Fruit fly (Drosophila melanogaster) whole organism, embryonic: ENCODE data around the gene CG15543.

Experiments used
- Adf1 ChIP-seq: fragments of 200-800 bp; sonication (Bioruptor generic); IDR thresholded peaks from 2 replicates; pipeline ENCODE4 v1.3.6; 2022; ENCODE audit warnings: missing biosample characterization, missing genetic modification characterization
- Aef1 ChIP-seq: fragments of 200-800 bp; sonication (Bioruptor generic); IDR thresholded peaks from 3 replicates; pipeline ENCODE4 v1.3.6; 2022; ENCODE audit warnings: missing biosample characterization, missing genetic modification characterization
- B-H1 ChIP-seq: fragments of 200-800 bp; sonication (Bioruptor generic); IDR thresholded peaks from 3 replicates; pipeline ENCODE4 v1.3.6; 2022; ENCODE audit warnings: missing biosample characterization, missing genetic modification characterization
- CG10267 ChIP-seq: fragments of 200-800 bp; sonication (Bioruptor generic); optimal IDR thresholded peaks from 2 replicates; lab custom pipeline; 2018; ENCODE audit warnings: missing biosample characterization, mild to moderate bottlenecking, missing genetic modification characterization, moderate library complexity
- CG10274 ChIP-seq: fragments of 200-800 bp; sonication (Bioruptor generic); optimal IDR thresholded peaks from 3 replicates; lab custom pipeline; 2017; ENCODE audit warnings: missing biosample characterization, mild to moderate bottlenecking, missing genetic modification characterization
- CG12219 ChIP-seq: fragments of 200-800 bp; sonication (Bioruptor generic); optimal IDR thresholded peaks from 3 replicates; lab custom pipeline; 2018; ENCODE audit warnings: missing biosample characterization, mild to moderate bottlenecking, missing genetic modification characterization
- CG1233 ChIP-seq: fragments of 200-800 bp; sonication (Bioruptor generic); optimal IDR thresholded peaks from 4 replicates; lab custom pipeline; 2018; ENCODE audit warnings: missing biosample characterization, mild to moderate bottlenecking, missing genetic modification characterization
- CG13624 ChIP-seq: fragments of 200-800 bp; sonication (Bioruptor generic); optimal IDR thresholded peaks from 2 replicates; lab custom pipeline; 2016; ENCODE audit warnings: missing biosample characterization, missing genetic modification characterization
- CG17612 ChIP-seq: fragments of 200-800 bp; sonication (Bioruptor generic); IDR thresholded peaks from 2 replicates; pipeline ENCODE4 v1.3.6; 2022; ENCODE audit warnings: missing biosample characterization, missing genetic modification characterization
- CG3065 ChIP-seq: fragments of 200-800 bp; sonication (Bioruptor generic); optimal IDR thresholded peaks from 2 replicates; lab custom pipeline; 2016; ENCODE audit warnings: missing biosample characterization, missing genetic modification characterization
- CG34224 ChIP-seq: fragments of 200-800 bp; sonication (Bioruptor generic); IDR thresholded peaks from 3 replicates; pipeline ENCODE4 v1.3.6; 2022; ENCODE audit warnings: missing biosample characterization, missing genetic modification characterization; ENCODE audit not compliant: partially characterized antibody
- CG34376 ChIP-seq: fragments of 200-800 bp; sonication (Bioruptor generic); optimal IDR thresholded peaks from 2 replicates; lab custom pipeline; 2018; ENCODE audit warnings: missing biosample characterization, mild to moderate bottlenecking, missing genetic modification characterization
- CG3726 ChIP-seq: fragments of 200-800 bp; sonication (Bioruptor generic); IDR thresholded peaks from 3 replicates; pipeline ENCODE4, ENCODE4 v1.3.6; 2022; ENCODE audit warnings: missing biosample characterization, missing genetic modification characterization
- CG42726 ChIP-seq: fragments of 200-800 bp; sonication (Bioruptor generic); IDR thresholded peaks from 2 replicates; pipeline ENCODE4 v1.3.6; 2022; ENCODE audit warnings: missing biosample characterization, missing genetic modification characterization; ENCODE audit not compliant: partially characterized antibody
- CG6854 ChIP-seq: fragments of 200-800 bp; sonication (Bioruptor generic); optimal IDR thresholded peaks from 3 replicates; lab custom pipeline; 2017; ENCODE audit warnings: missing biosample characterization, mild to moderate bottlenecking, missing genetic modification characterization
- CG8944 ChIP-seq: fragments of 200-800 bp; sonication (Bioruptor generic); optimal IDR thresholded peaks from 3 replicates; lab custom pipeline; 2016; ENCODE audit warnings: missing biosample characterization, missing genetic modification characterization
- CG9932 ChIP-seq: fragments of 200-800 bp; sonication (Bioruptor generic); IDR thresholded peaks from 2 replicates; pipeline ENCODE4 v1.3.6; 2022; ENCODE audit warnings: missing biosample characterization, missing genetic modification characterization
- Dad ChIP-seq: fragments of 200-800 bp; sonication (Bioruptor generic); optimal IDR thresholded peaks from 3 replicates; lab custom pipeline; 2016; ENCODE audit warnings: missing biosample characterization, missing genetic modification characterization
- Eip74EF ChIP-seq, 2 experiments: fragments of 200-800 bp in 1 of 2; fragments of >200 bp in 1 of 2; sonication (Bioruptor generic) in 1 of 2; optimal IDR thresholded peaks; 2 replicates each; lab custom pipeline; 2017 to 2019; ENCODE audit warnings: missing biosample characterization in 2 of 2, missing genetic modification characterization in 2 of 2, mild to moderate bottlenecking in 1 of 2, moderate library complexity in 1 of 2
- Fer3 ChIP-seq: fragments of 200-800 bp; sonication (Bioruptor generic); optimal IDR thresholded peaks from 2 replicates; lab custom pipeline; 2018; ENCODE audit warnings: missing biosample characterization, mild to moderate bottlenecking, missing genetic modification characterization, moderate library complexity
- H15 ChIP-seq: fragments of 200-800 bp; sonication (Bioruptor generic); IDR thresholded peaks from 3 replicates; pipeline ENCODE4 v1.3.6; 2022; ENCODE audit warnings: missing biosample characterization, missing genetic modification characterization
- Jarid2 ChIP-seq: fragments of 200-800 bp; sonication (Bioruptor generic); optimal IDR thresholded peaks from 3 replicates; lab custom pipeline; 2017; ENCODE audit warnings: mild to moderate bottlenecking, missing biosample characterization, missing genetic modification reagents, missing genetic modification characterization
- MBD-R2 ChIP-seq: fragments of 200-800 bp; sonication (Bioruptor generic); IDR thresholded peaks from 2 replicates; pipeline ENCODE4 v1.3.6; 2022; ENCODE audit warnings: missing biosample characterization, missing genetic modification characterization
- MTF-1 ChIP-seq: fragments of 200-800 bp; sonication (Bioruptor generic); optimal IDR thresholded peaks from 2 replicates; lab custom pipeline; 2018; ENCODE audit warnings: missing biosample characterization, mild to moderate bottlenecking, missing genetic modification characterization, borderline replicate concordance
- Nf-YA ChIP-seq: fragments of 200-800 bp; sonication (Bioruptor generic); IDR thresholded peaks from 2 replicates; pipeline ENCODE4 v1.3.6; 2022; ENCODE audit warnings: missing biosample characterization, missing genetic modification characterization
- Ptx1 ChIP-seq: fragments of 200-800 bp; sonication (Bioruptor generic); IDR thresholded peaks from 2 replicates; pipeline ENCODE4 v1.3.6; 2022; ENCODE audit warnings: missing biosample characterization, missing genetic modification characterization
- Side ChIP-seq: fragments of 200-800 bp; sonication (Bioruptor generic); optimal IDR thresholded peaks from 2 replicates; lab custom pipeline; 2016; ENCODE audit warnings: missing biosample characterization, missing genetic modification characterization
- Six4 ChIP-seq: fragments of 200-800 bp; sonication (Bioruptor generic); optimal IDR thresholded peaks from 2 replicates; lab custom pipeline; 2016; ENCODE audit warnings: missing biosample characterization, missing genetic modification characterization
- Ssrp ChIP-seq: fragments of 200-800 bp; sonication (Bioruptor generic); optimal IDR thresholded peaks from 2 replicates; lab custom pipeline; 2018; ENCODE audit warnings: missing biosample characterization, mild to moderate bottlenecking, missing genetic modification characterization, moderate library complexity
- Vsx1 ChIP-seq: fragments of 200-800 bp; sonication (Bioruptor generic); optimal IDR thresholded peaks from 2 replicates; lab custom pipeline; 2017; ENCODE audit warnings: missing biosample characterization, mild to moderate bottlenecking, missing genetic modification characterization, missing genetic modification reagents
- abd-A ChIP-seq: fragments of 200-800 bp; sonication (Bioruptor generic); optimal IDR thresholded peaks from 3 replicates; lab custom pipeline; 2019; ENCODE audit warnings: missing biosample characterization, mild to moderate bottlenecking, missing genetic modification characterization, moderate library complexity
- ara ChIP-seq: fragments of 200-800 bp; sonication (Bioruptor generic); IDR thresholded peaks from 2 replicates; pipeline ENCODE4 v1.3.6; 2022; ENCODE audit warnings: missing biosample characterization, missing genetic modification characterization
- cato ChIP-seq: fragments of 200-800 bp; sonication (Bioruptor generic); optimal IDR thresholded peaks from 2 replicates; lab custom pipeline; 2016; ENCODE audit warnings: missing biosample characterization, missing genetic modification characterization, borderline replicate concordance
- caup ChIP-seq: fragments of 200-800 bp; sonication (Bioruptor generic); optimal IDR thresholded peaks from 3 replicates; lab custom pipeline; 2017; ENCODE audit warnings: missing biosample characterization, mild to moderate bottlenecking, missing genetic modification characterization, moderate library complexity; ENCODE audit not compliant: severe bottlenecking
- cg ChIP-seq: fragments of 200-800 bp; sonication (Bioruptor generic); optimal IDR thresholded peaks from 3 replicates; lab custom pipeline; 2019; ENCODE audit warnings: missing biosample characterization, mild to moderate bottlenecking, missing genetic modification characterization, moderate library complexity
- chif ChIP-seq, 2 experiments: fragments of 200-800 bp; sonication (Bioruptor generic); optimal IDR thresholded peaks; 3 replicates each; lab custom pipeline; 2016; ENCODE audit warnings: missing biosample characterization in 2 of 2, missing genetic modification characterization in 2 of 2
- crc ChIP-seq: fragments of 200-800 bp; sonication (Bioruptor generic); optimal IDR thresholded peaks from 2 replicates; lab custom pipeline; 2016; ENCODE audit warnings: missing biosample characterization, missing genetic modification characterization
- cwo ChIP-seq: fragments of 200-800 bp; sonication (Bioruptor generic); optimal IDR thresholded peaks from 3 replicates; lab custom pipeline; 2017; ENCODE audit warnings: missing biosample characterization, missing genetic modification characterization, mild to moderate bottlenecking, moderate library complexity, missing genetic modification reagents
- dati ChIP-seq: fragments of 200-800 bp; sonication (Bioruptor generic); IDR thresholded peaks from 2 replicates; pipeline ENCODE4 v1.3.6; 2022; ENCODE audit warnings: missing biosample characterization, missing genetic modification characterization
- dpn ChIP-seq, 2 experiments: fragments of 200-800 bp; sonication (Bioruptor generic); optimal IDR thresholded peaks; 3 replicates each; lab custom pipeline; 2016; ENCODE audit warnings: missing biosample characterization in 2 of 2, missing genetic modification characterization in 2 of 2
- gcm ChIP-seq: fragments of 200-800 bp; sonication (Bioruptor generic); optimal IDR thresholded peaks from 2 replicates; lab custom pipeline; 2019; ENCODE audit warnings: missing biosample characterization, mild to moderate bottlenecking, missing genetic modification characterization, moderate library complexity
- gfzf ChIP-seq: fragments of 200-800 bp; sonication (Bioruptor generic); optimal IDR thresholded peaks from 2 replicates; lab custom pipeline; 2016; ENCODE audit warnings: missing biosample characterization, mild to moderate bottlenecking, missing genetic modification characterization, moderate library complexity
- ham ChIP-seq: fragments of 200-800 bp; sonication (Bioruptor generic); IDR thresholded peaks from 2 replicates; pipeline ENCODE4 v1.3.6; 2022; ENCODE audit warnings: missing biosample characterization, missing genetic modification characterization
- hbn ChIP-seq: fragments of 200-800 bp; sonication (Bioruptor generic); IDR thresholded peaks from 2 replicates; pipeline ENCODE4 v1.3.6; 2022; ENCODE audit warnings: missing biosample characterization, missing genetic modification characterization; ENCODE audit not compliant: partially characterized antibody
- knrl ChIP-seq: fragments of 200-800 bp; sonication (Bioruptor generic); IDR thresholded peaks from 3 replicates; pipeline ENCODE4 v1.3.6; 2022; ENCODE audit warnings: missing biosample characterization, missing genetic modification characterization; ENCODE audit not compliant: partially characterized antibody
- ssp ChIP-seq: fragments of 200-800 bp; sonication (Bioruptor generic); IDR thresholded peaks from 2 replicates; pipeline ENCODE4 v1.3.6; 2022; ENCODE audit warnings: missing biosample characterization, missing genetic modification characterization
- tup ChIP-seq: fragments of 200-800 bp; sonication (Bioruptor generic); optimal IDR thresholded peaks from 2 replicates; lab custom pipeline; 2016; ENCODE audit warnings: missing biosample characterization, mild to moderate bottlenecking, missing genetic modification characterization, moderate library complexity
- wdn ChIP-seq: fragments of 200-800 bp; sonication (Bioruptor generic); IDR thresholded peaks from 2 replicates; pipeline ENCODE4 v1.3.6; 2022; ENCODE audit warnings: missing biosample characterization, missing genetic modification characterization
- wek ChIP-seq: fragments of 200-800 bp; sonication (Bioruptor generic); optimal IDR thresholded peaks from 3 replicates; lab custom pipeline; 2018; ENCODE audit warnings: missing biosample characterization, mild to moderate bottlenecking, missing genetic modification characterization, moderate library complexity

Gene CG15543

dm6 chr3R:30765306-30766033, 22.8 kb downstream of the CG15543 start, which contains the start of gene zfh1 (continued):
- TF ChIP-seq cg (GFP tag; lab: Kevin White, UChicago) (peak; percentile 90), dati (GFP tag; lab: Robert Waterston, UW) (no peak), CG8944 (GFP tag; lab: Kevin White, UChicago) (no peak), ara (GFP tag; lab: Robert Waterston, UW) (no peak), CG13624 (peak; percentile 1), chif (GFP tag; optimal IDR thresholded peaks at IDR 0.05; lab: Kevin White, UChicago) (peak in 1 of 2 experiments; percentile 15), CG9932 (GFP tag; lab: Robert Waterston, UW) (no peak), wdn (no peak), knrl (GFP tag; lab: Robert Waterston, UW) (peak; percentile 42; the same call in 1 of the 3 replicates), Ssrp (tag; lab: Kevin White, UChicago) (no peak), hbn (GFP tag; lab: Robert Waterston, UW) (no peak), MTF-1 (GFP tag; lab: Kevin White, UChicago) (no peak), ssp (GFP tag; lab: Robert Waterston, UW) (no peak), caup (no peak), B-H1 (no peak), gfzf (GFP tag; lab: Kevin White, UChicago) (no peak), Eip74EF (GFP tag; optimal IDR thresholded peaks at IDR 0.05; lab: Kevin White, UChicago) (no peak), CG17612 (no peak), Six4 (GFP tag; lab: Kevin White, UChicago) (no peak), CG34224 (GFP tag; lab: Robert Waterston, UW) (no peak), H15 (GFP tag; lab: Robert Waterston, UW) (no peak), CG34376 (GFP tag; lab: Kevin White, UChicago) (peak; percentile 15), Ptx1 (GFP tag; lab: Robert Waterston, UW) (no peak), Dad (no peak), CG1233 (GFP tag; lab: Kevin White, UChicago) (no peak), CG6854 (GFP tag; lab: Kevin White, UChicago) (no peak), MBD-R2 (GFP tag; lab: Robert Waterston, UW) (peak; percentile 19; the same call in 1 of the 2 replicates), CG3065 (GFP tag; lab: Kevin White, UChicago) (no peak), Vsx1 (GFP tag; lab: Kevin White, UChicago) (no peak), gcm (peak; percentile 89), cwo (no peak), Fer3 (no peak), CG42726 (GFP tag; lab: Robert Waterston, UW) (no peak), Side (no peak), crc (no peak), CG3726 (GFP tag; lab: Robert Waterston, UW) (no peak), tup (GFP tag; lab: Kevin White, UChicago) (no peak), cato (GFP tag; lab: Kevin White, UChicago) (no peak), dpn (GFP tag; optimal IDR thresholded peaks at IDR 0.05; lab: Kevin White, UChicago) (no peak), wek (GFP tag; lab: Kevin White, UChicago) (no peak), Jarid2 (GFP tag; lab: Kevin White, UChicago) (peak; percentile 94), Adf1 (GFP tag; lab: Robert Waterston, UW) (peak; percentile 28; the same call in 1 of the 2 replicates), ham (GFP tag; lab: Robert Waterston, UW) (no peak), Nf-YA (GFP tag; lab: Robert Waterston, UW) (no peak), abd-A (tag; lab: Kevin White, UChicago) (peak; percentile 74), CG10274 (GFP tag; lab: Kevin White, UChicago) (no peak), CG10267 (tag; lab: Kevin White, UChicago) (no peak), Aef1 (GFP tag; lab: Robert Waterston, UW) (no peak), CG12219 (GFP tag; lab: Kevin White, UChicago) (no peak)
